Worm (Caenorhabditis elegans) whole organism, young adult: ENCODE measurements around the gene igcm-4.

Experiments used
- F33H1.4 ChIP-seq: fragments of 200-800 bp; sonication (Bioruptor generic); IDR thresholded peaks from 2 replicates; pipeline ENCODE4 v1.3.6; 2022; ENCODE audit warnings: missing genetic modification reagents, missing genetic modification characterization, missing compliant biosample characterization
- F37B4.10 ChIP-seq: fragments of 200-800 bp; sonication (Bioruptor generic); IDR thresholded peaks from 2 replicates; pipeline ENCODE4 v1.3.6; 2022; ENCODE audit warnings: missing genetic modification characterization, missing compliant biosample characterization
- F57A8.1 ChIP-seq: fragments of 200-800 bp; sonication (Bioruptor generic); optimal IDR thresholded peaks from 2 replicates; lab custom pipeline; 2018; ENCODE audit warnings: mild to moderate bottlenecking, missing genetic modification characterization, moderate library complexity, missing compliant biosample characterization
- K11D2.4 ChIP-seq: fragments of 200-800 bp; sonication (Bioruptor generic); IDR thresholded peaks from 2 replicates; pipeline ENCODE4 v1.3.6; 2022; ENCODE audit warnings: missing genetic modification reagents, missing genetic modification characterization, missing compliant biosample characterization
- Y56A3A.18 ChIP-seq: fragments of 200-800 bp; sonication (Bioruptor generic); IDR thresholded peaks from 2 replicates; pipeline ENCODE4 v1.3.6; 2022; ENCODE audit warnings: missing genetic modification reagents, missing genetic modification characterization, missing compliant biosample characterization
- Y79H2A.3 ChIP-seq: fragments of 200-800 bp; sonication (Bioruptor generic); conservative IDR thresholded peaks from 2 replicates; pipeline ENCODE4 v1.3.6; 2022; ENCODE audit warnings: missing genetic modification reagents, missing genetic modification characterization, missing compliant biosample characterization
- atf-7 ChIP-seq: sonication (generic microtip); optimal IDR thresholded peaks from 2 replicates; lab custom pipeline; 2017; ENCODE audit warnings: mild to moderate bottlenecking, missing genetic modification characterization, missing compliant biosample characterization
- bed-1 ChIP-seq: fragments of 200-800 bp; sonication (Bioruptor generic); IDR thresholded peaks from 2 replicates; pipeline ENCODE4 v1.3.6; 2022; ENCODE audit warnings: missing genetic modification reagents, missing genetic modification characterization, missing compliant biosample characterization
- bed-2 ChIP-seq: fragments of 200-800 bp; sonication (Bioruptor generic); IDR thresholded peaks from 2 replicates; pipeline ENCODE4 v1.3.6; 2022; ENCODE audit warnings: missing genetic modification reagents, missing genetic modification characterization, missing compliant biosample characterization
- cebp-1 ChIP-seq, 2 experiments: fragments of 200-800 bp in 1 of 2; sonication (Bioruptor generic) in 1 of 2; sonication (generic microtip) in 1 of 2; IDR thresholded peaks in 1 of 2; optimal IDR thresholded peaks in 1 of 2; 2 replicates each; pipeline versions ENCODE4 v1.3.6 to Lab custom; 2017 to 2022; ENCODE audit warnings: missing compliant biosample characterization in 2 of 2, missing genetic modification characterization in 2 of 2, mild to moderate bottlenecking in 1 of 2, missing genetic modification reagents in 1 of 2, moderate library complexity in 1 of 2
- cebp-2 ChIP-seq: fragments of 200-800 bp; sonication (Bioruptor generic); IDR thresholded peaks from 2 replicates; pipeline ENCODE4 v1.3.6; 2022; ENCODE audit warnings: missing genetic modification characterization, missing compliant biosample characterization
- ceh-40 ChIP-seq: fragments of 200-800 bp; sonication (Bioruptor generic); IDR thresholded peaks from 2 replicates; pipeline ENCODE4 v1.3.6; 2022; ENCODE audit warnings: missing genetic modification characterization, missing compliant biosample characterization
- ceh-58 ChIP-seq: fragments of 200-800 bp; sonication (Bioruptor generic); IDR thresholded peaks from 2 replicates; pipeline ENCODE4 v1.3.6; 2022; ENCODE audit warnings: missing genetic modification characterization, missing compliant biosample characterization
- ceh-91 ChIP-seq: fragments of 200-800 bp; sonication (Bioruptor generic); IDR thresholded peaks from 2 replicates; pipeline ENCODE4 v1.3.6; 2022; ENCODE audit warnings: missing genetic modification reagents, missing genetic modification characterization, missing compliant biosample characterization
- die-1 ChIP-seq: sonication (generic microtip); optimal IDR thresholded peaks from 2 replicates; lab custom pipeline; 2016; ENCODE audit warnings: missing genotype, mild to moderate bottlenecking, missing genetic modification characterization, missing compliant biosample characterization
- dox-1 ChIP-seq: fragments of 200-800 bp; sonication (Bioruptor generic); IDR thresholded peaks from 2 replicates; pipeline ENCODE4 v1.3.6; 2022; ENCODE audit warnings: missing genetic modification reagents, missing genetic modification characterization, missing compliant biosample characterization
- egrh-3 ChIP-seq: fragments of 200-800 bp; sonication (Bioruptor generic); IDR thresholded peaks from 2 replicates; pipeline ENCODE4 v1.3.6; 2022; ENCODE audit warnings: missing genetic modification reagents, missing genetic modification characterization, missing compliant biosample characterization
- ekl-4 ChIP-seq: fragments of 200-800 bp; sonication (Bioruptor generic); IDR thresholded peaks from 2 replicates; pipeline ENCODE4 v1.3.6; 2022; ENCODE audit warnings: missing genetic modification reagents, missing genetic modification characterization, missing compliant biosample characterization
- gei-17 ChIP-seq: fragments of 200-800 bp; sonication (Bioruptor generic); optimal IDR thresholded peaks from 2 replicates; lab custom pipeline; 2018; ENCODE audit warnings: mild to moderate bottlenecking, missing genetic modification characterization, missing compliant biosample characterization
- hlh-26 ChIP-seq: fragments of 200-800 bp; sonication (Bioruptor generic); conservative IDR thresholded peaks from 2 replicates; pipeline ENCODE4 v1.3.6; 2022; ENCODE audit warnings: missing genetic modification reagents, missing genetic modification characterization, missing compliant biosample characterization
- hsf-1 ChIP-seq: fragments of 200-800 bp; sonication (Bioruptor generic); IDR thresholded peaks from 2 replicates; pipeline ENCODE4 v1.3.6; 2022; ENCODE audit warnings: missing genetic modification reagents, missing genetic modification characterization, missing compliant biosample characterization
- mel-28 ChIP-seq: sonication (generic microtip); optimal IDR thresholded peaks from 2 replicates; lab custom pipeline; 2016; ENCODE audit warnings: borderline replicate concordance, mild to moderate bottlenecking, missing genetic modification characterization, missing compliant biosample characterization
- mes-4 ChIP-seq: sonication (generic microtip); optimal IDR thresholded peaks from 2 replicates; lab custom pipeline; 2016; ENCODE audit warnings: missing genotype, missing genetic modification characterization, missing compliant biosample characterization
- nfya-2 ChIP-seq: fragments of 200-800 bp; sonication (Bioruptor generic); IDR thresholded peaks from 2 replicates; pipeline ENCODE4 v1.3.6; 2022; ENCODE audit warnings: missing genetic modification reagents, missing genetic modification characterization, missing compliant biosample characterization
- nfyb-1 ChIP-seq: fragments of 200-800 bp; sonication (Bioruptor generic); IDR thresholded peaks from 2 replicates; pipeline ENCODE4 v1.3.6; 2022; ENCODE audit warnings: missing genetic modification reagents, missing genetic modification characterization, missing compliant biosample characterization
- nhr-80 ChIP-seq: sonication (generic microtip); optimal IDR thresholded peaks from 2 replicates; lab custom pipeline; 2016; ENCODE audit warnings: missing genetic modification characterization, missing compliant biosample characterization
- repo-1 ChIP-seq: sonication (generic microtip); optimal IDR thresholded peaks from 2 replicates; lab custom pipeline; 2017; ENCODE audit warnings: mild to moderate bottlenecking, missing genetic modification characterization, missing compliant biosample characterization
- sdz-38 ChIP-seq: sonication (generic microtip); optimal IDR thresholded peaks from 2 replicates; lab custom pipeline; 2016; ENCODE audit warnings: missing genotype, missing genetic modification characterization, missing compliant biosample characterization
- snpc-1.1 ChIP-seq: sonication (generic microtip); optimal IDR thresholded peaks from 2 replicates; lab custom pipeline; 2017; ENCODE audit warnings: missing genetic modification characterization, mild to moderate bottlenecking, missing compliant biosample characterization, antibody characterized with exemption, moderate library complexity, missing genotype, missing genetic modification reagents; ENCODE audit not compliant: insufficient read depth
- snpc-4 ChIP-seq, 5 experiments: fragments of 150-350 bp in 1 of 5; sonication (generic microtip) in 4 of 5; optimal IDR thresholded peaks; 2 replicates each; lab custom pipeline; 2014 to 2018; ENCODE audit warnings: missing genetic modification characterization in 5 of 5, missing biosample characterization in 3 of 5, antibody characterized with exemption in 2 of 5, mild to moderate bottlenecking in 2 of 5, missing compliant biosample characterization in 2 of 5, missing genotype in 2 of 5, moderate library complexity in 2 of 5, missing genetic modification reagents in 1 of 5
- somi-1 ChIP-seq: fragments of 200-800 bp; sonication (Bioruptor generic); optimal IDR thresholded peaks from 2 replicates; lab custom pipeline; 2018; ENCODE audit warnings: mild to moderate bottlenecking, missing genetic modification characterization, missing compliant biosample characterization
- tbp1 ChIP-seq: fragments of 200-800 bp; sonication (Bioruptor generic); optimal IDR thresholded peaks from 2 replicates; lab custom pipeline; 2018; ENCODE audit warnings: mild to moderate bottlenecking, missing genetic modification characterization, missing compliant biosample characterization
- tbx-9 ChIP-seq: sonication (generic microtip); optimal IDR thresholded peaks from 2 replicates; lab custom pipeline; 2016; ENCODE audit warnings: borderline replicate concordance, missing genetic modification characterization, inconsistent platforms, missing compliant biosample characterization
- unc-130 ChIP-seq: sonication (generic microtip); optimal IDR thresholded peaks from 2 replicates; lab custom pipeline; 2016; ENCODE audit warnings: missing genetic modification reagents, missing genetic modification characterization, missing compliant biosample characterization
- unc-62 ChIP-seq: fragments of 150-350 bp; optimal IDR thresholded peaks from 2 replicates; lab custom pipeline; 2014; ENCODE audit warnings: missing biosample characterization, missing genetic modification reagents, missing genetic modification characterization
- ztf-26 ChIP-seq: sonication (generic microtip); optimal IDR thresholded peaks from 2 replicates; lab custom pipeline; 2017; ENCODE audit warnings: missing genetic modification characterization, missing compliant biosample characterization

The igcm-4 gene

DNA sequence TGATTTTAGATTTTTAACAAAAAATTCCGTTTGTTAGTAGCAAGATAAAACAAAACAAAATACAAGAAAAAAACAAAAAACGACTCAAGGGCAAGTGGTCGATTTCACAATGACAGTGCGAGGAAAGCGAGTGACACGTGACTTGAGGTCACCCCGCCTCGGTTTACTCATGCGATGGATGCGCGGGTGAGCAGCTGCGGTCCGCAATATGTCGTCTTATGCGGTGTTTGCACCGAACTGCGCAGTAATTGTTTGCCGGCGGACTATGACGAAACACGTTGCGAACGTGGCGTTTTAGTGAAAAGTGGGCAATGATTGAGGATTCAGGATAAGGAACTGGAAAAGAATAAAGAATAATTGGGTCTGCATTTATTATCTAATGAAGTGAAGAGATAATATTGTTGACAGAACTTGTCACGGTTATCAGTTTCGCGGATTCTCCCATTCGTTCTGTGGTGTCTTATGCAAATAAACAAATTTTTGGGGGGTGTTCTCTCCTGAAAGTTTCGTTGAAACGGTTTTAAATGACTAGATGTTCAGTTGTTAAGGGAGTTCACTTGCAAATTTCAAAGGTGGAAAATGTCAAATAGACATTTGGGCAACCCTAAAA, 25.3 kb upstream of the igcm-4 start (continued):
- TF ChIP-seq snpc-4 (GFP tag; optimal IDR thresholded peaks at IDR 0.05; lab: Kevin White, UChicago), result no peak
- no peak for TF ChIP-seq snpc-4 (tag; optimal IDR thresholded peaks at IDR 0.05; lab: Kevin White, UChicago)
- TF ChIP-seq Y79H2A.3 (GFP tag; lab: Robert Waterston, UW), result no peak
- no peak for TF ChIP-seq tbx-9
- TF ChIP-seq repo-1 (tag; lab: Kevin White, UChicago), result no peak
- TF ChIP-seq, all 124 proteins: peak for 19

- TF ChIP-seq unc-62, result peak; percentile 32
- peak; percentile 75 for TF ChIP-seq nhr-80 (tag; lab: Kevin White, UChicago)
- TF ChIP-seq nfya-2 (GFP tag; lab: Robert Waterston, UW), result no peak
- TF ChIP-seq K11D2.4 (GFP tag; lab: Robert Waterston, UW), result peak; percentile 19; the same call in 1 of the 2 replicates
- TF ChIP-seq egrh-3 (GFP tag; lab: Robert Waterston, UW), result no peak
- TF ChIP-seq ztf-26 (tag; lab: Kevin White, UChicago), result peak; percentile 24
- no peak for TF ChIP-seq cebp-1 (GFP tag; IDR thresholded peaks at IDR 0.05; lab: Robert Waterston, UW)
- TF ChIP-seq cebp-1 (tag; optimal IDR thresholded peaks at IDR 0.05; lab: Kevin White, UChicago), result peak; percentile 42
- TF ChIP-seq somi-1, result peak; percentile 29
- TF ChIP-seq atf-7 (tag; lab: Kevin White, UChicago), result peak; percentile 36
These were observed 24.3 kb upstream of the igcm-4 start, which contains the start of gene acl-4 for ce11 chrX:2070418-2070996. TSS of gene acl-4 (minus strand) at chrX:2070444.

DNA sequence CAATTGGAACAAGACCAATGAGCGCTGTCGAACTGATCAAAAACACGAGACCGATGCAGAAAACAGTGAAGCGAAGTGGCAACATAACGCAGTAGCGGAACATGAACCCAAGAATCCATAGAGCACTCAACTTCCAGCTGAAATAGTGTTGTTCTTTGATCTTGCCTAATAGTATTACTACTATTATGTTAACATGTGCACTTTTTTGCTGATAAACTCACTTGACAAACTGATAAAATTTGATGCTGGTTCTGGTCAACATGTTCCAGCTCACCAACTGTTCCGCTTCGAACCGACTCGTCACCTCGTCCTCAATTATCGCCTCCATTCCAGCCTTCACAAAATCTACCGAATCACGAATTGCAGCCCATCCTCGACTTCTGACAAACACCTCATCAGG, 22.1 kb upstream of the igcm-4 start:
- TF ChIP-seq nhr-80 (tag; lab: Kevin White, UChicago), result peak; percentile 29
- TF ChIP-seq sdz-38 (tag; lab: Kevin White, UChicago), result no peak
- no peak for TF ChIP-seq cebp-1 (GFP tag; IDR thresholded peaks at IDR 0.05; lab: Robert Waterston, UW)
- TF ChIP-seq cebp-1 (tag; optimal IDR thresholded peaks at IDR 0.05; lab: Kevin White, UChicago), result peak; percentile 12
- no peak for TF ChIP-seq ceh-58

ce11 chrX:2064730-2065129, 18.6 kb upstream of the igcm-4 start, which contains the start of gene F49H12.7:
TSS of gene F49H12.7 (plus strand) at chrX:2065030.
- no peak for TF ChIP-seq snpc-1.1
- TF ChIP-seq F57A8.1 (GFP tag; lab: Kevin White, UChicago), result no peak
- no peak for TF ChIP-seq repo-1 (tag; lab: Kevin White, UChicago)
- no peak for TF ChIP-seq ceh-91 (GFP tag; lab: Robert Waterston, UW)
- TF ChIP-seq unc-130 (GFP tag; lab: Kevin White, UChicago), result no peak
- TF ChIP-seq gei-17 (GFP tag; lab: Kevin White, UChicago), result no peak
- TF ChIP-seq die-1 (tag; lab: Kevin White, UChicago), result no peak
- TF ChIP-seq hlh-26, result no peak
- no peak for TF ChIP-seq mes-4 (tag; lab: Kevin White, UChicago)
- no peak for TF ChIP-seq tbp1 (GFP tag; lab: Kevin White, UChicago)

DNA sequence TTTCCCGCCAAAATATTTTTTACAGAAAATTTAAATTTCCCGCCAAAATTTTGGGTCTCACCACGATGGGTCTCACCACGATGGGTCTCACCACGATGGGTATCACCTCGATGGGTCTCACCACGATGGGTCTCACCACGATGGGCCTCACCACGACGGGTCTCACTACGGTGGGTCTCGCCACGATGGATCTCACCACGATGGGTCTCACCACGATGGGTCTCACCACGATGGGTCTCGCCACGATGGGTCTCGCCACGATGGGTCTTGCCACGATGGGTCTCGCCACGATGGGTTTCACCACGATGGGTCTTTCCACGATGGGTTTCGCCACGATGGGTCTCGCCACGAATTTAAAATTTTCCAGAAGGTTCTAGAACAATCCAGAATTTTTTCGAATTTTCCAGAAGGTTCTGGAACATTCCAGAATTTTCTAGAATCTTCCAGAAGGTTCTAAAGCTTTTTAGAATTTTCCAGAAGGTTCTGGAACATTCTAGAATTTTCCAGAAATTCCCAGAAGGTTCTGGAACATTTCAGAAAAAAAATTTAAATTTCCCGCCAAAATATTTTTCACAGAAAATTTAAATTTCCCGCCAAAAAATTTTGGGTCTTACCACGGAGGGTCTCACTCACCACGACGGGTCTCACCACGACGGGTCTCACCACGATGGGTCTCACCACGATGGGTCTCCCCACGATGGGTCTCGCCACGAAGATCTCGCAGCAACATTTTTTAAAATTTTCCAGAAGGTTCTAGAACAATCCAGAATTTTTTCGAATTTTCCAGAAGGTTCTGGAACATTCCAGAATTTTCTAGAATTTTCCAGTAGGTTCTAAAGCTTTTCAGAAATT, 12.6 kb upstream of the igcm-4 start:
- TF ChIP-seq F33H1.4 (GFP tag; lab: Robert Waterston, UW), result peak; percentile 47
- TF ChIP-seq bed-2 (GFP tag; lab: Robert Waterston, UW), result peak; percentile 52; the same call in 1 of the 2 replicates
- TF ChIP-seq ekl-4 (GFP tag; lab: Robert Waterston, UW), result peak; percentile 57; the same call in 1 of the 2 replicates
- TF ChIP-seq F37B4.10 (GFP tag; lab: Robert Waterston, UW), result 0 out of 2 replicates have a peak, but pooled peaks have one; percentile 32
- TF ChIP-seq mel-28 (tag; lab: Kevin White, UChicago), result peak; percentile 5
- peak; percentile 76; the same call in 1 of the 2 replicates for TF ChIP-seq Y56A3A.18 (GFP tag; lab: Robert Waterston, UW)
- peak; percentile 52; the same call in 1 of the 2 replicates for TF ChIP-seq egrh-3 (GFP tag; lab: Robert Waterston, UW)
- peak; percentile 79 for TF ChIP-seq dox-1 (GFP tag; lab: Robert Waterston, UW)
- TF ChIP-seq ceh-40 (GFP tag; lab: Robert Waterston, UW), result 0 out of 2 replicates have a peak, but pooled peaks have one; percentile 2
- TF ChIP-seq K11D2.4 (GFP tag; lab: Robert Waterston, UW), result peak; percentile 20; the same call in 1 of the 2 replicates
- peak; percentile 97 for TF ChIP-seq hsf-1
- 0 out of 2 replicates have a peak, but pooled peaks have one; percentile 46 for TF ChIP-seq cebp-2 (GFP tag; lab: Robert Waterston, UW)
- TF ChIP-seq bed-1 (GFP tag; lab: Robert Waterston, UW), result peak; percentile 38; the same call in 1 of the 2 replicates
- peak; percentile 48; the same call in 1 of the 2 replicates for TF ChIP-seq nfyb-1 (GFP tag; lab: Robert Waterston, UW)
